Fruit fly (Drosophila melanogaster) whole organism, wandering third instar larva: ENCODE data around the gene hoe1.

Experiments
- Abd-B ChIP-seq: fragments of >200 bp; optimal IDR thresholded peaks from 2 replicates; lab custom pipeline; 2017; ENCODE audit warnings: missing biosample characterization, missing genetic modification characterization
- CG32264 ChIP-seq: fragments of 200-800 bp; sonication (Bioruptor generic); optimal IDR thresholded peaks from 2 replicates; lab custom pipeline; 2016; ENCODE audit warnings: missing biosample characterization, missing genetic modification characterization
- CG9705 ChIP-seq: fragments of 200-800 bp; sonication (Bioruptor generic); optimal IDR thresholded peaks from 2 replicates; lab custom pipeline; 2018; ENCODE audit warnings: missing biosample characterization, mild to moderate bottlenecking, missing genetic modification characterization
- CrebA ChIP-seq: fragments of 200-800 bp; sonication (Bioruptor generic); optimal IDR thresholded peaks from 2 replicates; lab custom pipeline; 2016; ENCODE audit warnings: missing biosample characterization, mild to moderate bottlenecking, missing genetic modification characterization, borderline replicate concordance
- Dfd ChIP-seq: fragments of >200 bp; optimal IDR thresholded peaks from 2 replicates; lab custom pipeline; 2017; ENCODE audit warnings: missing biosample characterization, missing genetic modification characterization
- Dif ChIP-seq: fragments of 200-275, 200-300 bp; sonication (Bioruptor generic); optimal IDR thresholded peaks from 2 replicates; lab custom pipeline; 2018; ENCODE audit warnings: missing biosample characterization, missing genetic modification characterization; ENCODE audit not compliant: partially characterized antibody
- GATAd ChIP-seq: sonication (Bioruptor generic); optimal IDR thresholded peaks from 2 replicates; lab custom pipeline; 2016; ENCODE audit warnings: missing biosample characterization, missing genetic modification characterization
- HLH106 ChIP-seq: fragments of 200-800 bp; optimal IDR thresholded peaks from 3 replicates; lab custom pipeline; 2019; ENCODE audit warnings: missing biosample characterization, mild to moderate bottlenecking, missing genetic modification characterization, moderate library complexity
- Hnf4 ChIP-seq: fragments of 200-800 bp; sonication (Bioruptor generic); optimal IDR thresholded peaks from 2 replicates; lab custom pipeline; 2016; ENCODE audit warnings: missing biosample characterization, mild to moderate bottlenecking, missing genetic modification characterization
- Hr78 ChIP-seq: fragments of >200 bp; optimal IDR thresholded peaks from 2 replicates; lab custom pipeline; 2017; ENCODE audit warnings: missing biosample characterization, missing genetic modification characterization
- Hr83 ChIP-seq: fragments of 200-300 bp; sonication (Bioruptor generic); optimal IDR thresholded peaks from 2 replicates; lab custom pipeline; 2016; ENCODE audit warnings: missing biosample characterization, mild to moderate bottlenecking, missing genetic modification characterization, moderate library complexity; ENCODE audit not compliant: poor library complexity, severe bottlenecking
- Jra ChIP-seq: sonication (Bioruptor generic); optimal IDR thresholded peaks from 2 replicates; lab custom pipeline; 2016; ENCODE audit warnings: missing biosample characterization, missing genetic modification characterization
- Mio ChIP-seq: sonication (Bioruptor generic); optimal IDR thresholded peaks from 2 replicates; lab custom pipeline; 2016; ENCODE audit warnings: missing biosample characterization, missing genetic modification characterization
- Myc ChIP-seq: fragments of >200 bp; optimal IDR thresholded peaks from 2 replicates; lab custom pipeline; 2017
- N ChIP-seq: fragments of >200 bp; optimal IDR thresholded peaks from 2 replicates; lab custom pipeline; 2018; ENCODE audit warnings: missing biosample characterization, missing external identifiers, missing genetic modification characterization
- OdsH ChIP-seq: fragments of 200-800 bp; sonication (Bioruptor generic); optimal IDR thresholded peaks from 2 replicates; lab custom pipeline; 2016; ENCODE audit warnings: missing biosample characterization, mild to moderate bottlenecking, missing genetic modification characterization
- Rel ChIP-seq, 2 experiments: fragments of 200-800 bp; sonication (Bioruptor generic) in 1 of 2; optimal IDR thresholded peaks; 2 replicates in 1 of 2; 3 replicates in 1 of 2; lab custom pipeline; 2016 to 2019; ENCODE audit warnings: mild to moderate bottlenecking in 2 of 2, missing biosample characterization in 2 of 2, missing genetic modification characterization in 2 of 2, moderate library complexity in 1 of 2
- Sp1 ChIP-seq: fragments of 200-800 bp; sonication (Bioruptor generic); optimal IDR thresholded peaks from 3 replicates; lab custom pipeline; 2019; ENCODE audit warnings: missing biosample characterization, mild to moderate bottlenecking, missing genetic modification characterization, moderate library complexity
- Vsx2 ChIP-seq: fragments of 200-300, 225-300 bp; sonication (Bioruptor generic); optimal IDR thresholded peaks from 2 replicates; lab custom pipeline; 2018; ENCODE audit warnings: missing biosample characterization, missing genetic modification characterization; ENCODE audit not compliant: partially characterized antibody
- br ChIP-seq: fragments of 200-800 bp; sonication (Bioruptor generic); optimal IDR thresholded peaks from 2 replicates; lab custom pipeline; 2016; ENCODE audit warnings: missing biosample characterization, missing genetic modification characterization
- brk ChIP-seq: fragments of 200-800 bp; sonication (Bioruptor generic); optimal IDR thresholded peaks from 2 replicates; lab custom pipeline; 2016; ENCODE audit warnings: missing biosample characterization, mild to moderate bottlenecking, missing genetic modification characterization
- dl ChIP-seq, 2 experiments: fragments of 175-275, 200-275 bp in 1 of 2; fragments of 200-275 bp in 1 of 2; sonication (Bioruptor generic); optimal IDR thresholded peaks; lab custom pipeline; 2018; ENCODE audit warnings: mild to moderate bottlenecking in 2 of 2, missing biosample characterization in 2 of 2, missing genetic modification characterization in 2 of 2, moderate library complexity in 2 of 2; ENCODE audit not compliant: partially characterized antibody in 2 of 2, insufficient read depth in 1 of 2
- dmrt93B ChIP-seq: fragments of 200-800 bp; sonication (Bioruptor generic); optimal IDR thresholded peaks from 2 replicates; lab custom pipeline; 2018; ENCODE audit warnings: missing biosample characterization, mild to moderate bottlenecking, missing genetic modification characterization
- dsf ChIP-seq: sonication (Bioruptor generic); optimal IDR thresholded peaks from 2 replicates; lab custom pipeline; 2016; ENCODE audit warnings: missing biosample characterization, missing genetic modification characterization, borderline replicate concordance
- ey ChIP-seq: fragments of 200-800 bp; sonication (Bioruptor generic); optimal IDR thresholded peaks from 2 replicates; lab custom pipeline; 2016; ENCODE audit warnings: missing biosample characterization, missing genetic modification characterization
- foxo ChIP-seq, 2 experiments: fragments of 200-800 bp; sonication (Bioruptor generic); optimal IDR thresholded peaks; 2 replicates in 1 of 2; 3 replicates in 1 of 2; lab custom pipeline; 2016 to 2017; ENCODE audit warnings: missing biosample characterization in 2 of 2, missing genetic modification characterization in 2 of 2
- fru ChIP-seq: fragments of 200-800 bp; sonication (Bioruptor generic); optimal IDR thresholded peaks from 3 replicates; lab custom pipeline; 2016; ENCODE audit warnings: missing biosample characterization, mild to moderate bottlenecking, missing genetic modification characterization
- h ChIP-seq: fragments of 200-800 bp; sonication (Bioruptor generic); optimal IDR thresholded peaks from 3 replicates; lab custom pipeline; 2016; ENCODE audit warnings: missing biosample characterization, mild to moderate bottlenecking, missing genetic modification characterization
- jim ChIP-seq: fragments of 175-275, 200-325 bp; sonication (Bioruptor generic); optimal IDR thresholded peaks from 2 replicates; lab custom pipeline; 2016; ENCODE audit warnings: missing biosample characterization, mild to moderate bottlenecking, missing genetic modification characterization
- lola ChIP-seq: fragments of >200 bp; optimal IDR thresholded peaks from 2 replicates; lab custom pipeline; 2017; ENCODE audit warnings: missing biosample characterization, missing genetic modification characterization
- pan ChIP-seq: fragments of >200 bp; optimal IDR thresholded peaks from 2 replicates; lab custom pipeline; 2017
- psq ChIP-seq: fragments of 200-800 bp; sonication (Bioruptor generic); optimal IDR thresholded peaks from 3 replicates; lab custom pipeline; 2017; ENCODE audit warnings: missing biosample characterization, mild to moderate bottlenecking, missing genetic modification characterization, moderate library complexity
- rgr ChIP-seq: fragments of 200-800 bp; sonication (Bioruptor generic); optimal IDR thresholded peaks from 3 replicates; lab custom pipeline; 2016; ENCODE audit warnings: missing biosample characterization, mild to moderate bottlenecking, missing genetic modification characterization
- sage ChIP-seq: fragments of 200-800 bp; sonication (Bioruptor generic); optimal IDR thresholded peaks from 2 replicates; lab custom pipeline; 2016; ENCODE audit warnings: missing biosample characterization, mild to moderate bottlenecking, missing genetic modification characterization
- sv ChIP-seq: fragments of 200-800 bp; sonication (Bioruptor generic); optimal IDR thresholded peaks from 3 replicates; lab custom pipeline; 2016; ENCODE audit warnings: missing biosample characterization, missing genetic modification characterization
- tai ChIP-seq: sonication (Bioruptor generic); optimal IDR thresholded peaks from 2 replicates; lab custom pipeline; 2016; ENCODE audit warnings: missing biosample characterization, missing genetic modification characterization
- usp ChIP-seq: fragments of >200 bp; optimal IDR thresholded peaks from 2 replicates; lab custom pipeline; 2017; ENCODE audit warnings: missing biosample characterization, missing genetic modification characterization
- woc ChIP-seq: sonication (Bioruptor generic); optimal IDR thresholded peaks from 2 replicates; lab custom pipeline; 2016; ENCODE audit warnings: missing biosample characterization, mild to moderate bottlenecking, missing genetic modification characterization

The hoe1 gene

DNA sequence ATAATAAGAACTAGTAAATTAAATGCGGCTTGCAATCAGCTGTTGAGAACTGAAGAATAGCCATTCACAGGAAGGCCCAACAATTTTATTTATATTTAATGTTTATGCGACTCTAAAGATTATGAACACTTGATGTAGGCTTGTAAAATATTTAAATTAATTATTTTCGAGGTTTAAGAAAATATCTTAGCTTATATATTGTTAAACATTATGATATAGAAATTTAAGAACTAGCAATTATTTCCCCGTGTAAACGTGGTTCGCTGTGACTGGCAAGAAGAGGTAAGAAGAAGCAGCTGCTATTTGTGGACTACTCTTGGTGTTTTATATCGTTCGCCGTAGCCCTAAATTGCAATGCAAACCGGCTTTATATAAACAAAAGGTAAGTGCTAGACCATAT is 13.1 kb upstream of the hoe1 start, which contains the start of the genes mRpL24 and betaggt-I (continued):
- no peak for TF ChIP-seq Vsx2 (GFP tag; lab: Kevin White, UChicago)
- TF ChIP-seq HLH106 (tag; lab: Kevin White, UChicago): peak; percentile 99
- no peak for TF ChIP-seq pan (lab: Kevin White, UChicago)
- peak; percentile 49 for TF ChIP-seq Mio (GFP tag; lab: Kevin White, UChicago)
- TF ChIP-seq sage (GFP tag; lab: Kevin White, UChicago): peak; percentile 90
- peak; percentile 39 for TF ChIP-seq Myc (lab: Kevin White, UChicago)
- peak; percentile 97 for TF ChIP-seq OdsH (GFP tag; lab: Kevin White, UChicago)
- TF ChIP-seq CG32264: peak; percentile 70

DNA sequence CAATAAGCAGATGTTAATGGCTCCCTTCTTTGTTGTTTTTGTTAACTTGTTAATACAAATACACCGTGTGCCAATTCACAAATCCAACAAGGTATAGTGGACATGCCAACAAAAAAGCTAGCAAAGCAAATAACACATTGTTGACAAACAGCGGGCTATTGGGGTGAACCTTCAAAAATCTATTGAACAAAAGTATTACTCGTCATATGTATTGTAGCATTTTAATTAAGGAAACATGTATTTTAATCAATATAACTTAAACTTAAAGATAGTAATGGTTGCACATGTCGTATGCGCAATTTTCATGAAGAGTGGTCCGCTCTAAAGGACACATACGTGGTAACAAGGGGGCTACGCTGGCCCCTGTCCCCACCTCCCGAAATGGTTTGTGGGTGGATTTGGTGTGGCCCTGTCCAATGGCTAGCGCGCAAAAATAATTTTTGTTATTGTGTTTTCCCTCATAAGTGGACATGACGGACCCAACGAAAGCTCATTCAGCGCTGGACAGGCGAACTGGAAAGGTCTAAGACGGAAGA is 10.1 kb upstream of the hoe1 start, which contains the start of gene synr:
synr (plus strand) TSS at position 486 of the 536 bp plus-strand sequence.
- no peak for TF ChIP-seq Mio (GFP tag; lab: Kevin White, UChicago)
- no peak for TF ChIP-seq Myc (lab: Kevin White, UChicago)
- TF ChIP-seq Abd-B (GFP tag; lab: Kevin White, UChicago): no peak
- no peak for TF ChIP-seq fru (GFP tag; lab: Kevin White, UChicago)
- no peak for TF ChIP-seq woc (GFP tag; lab: Kevin White, UChicago)
- no peak for TF ChIP-seq brk (GFP tag; lab: Kevin White, UChicago)
- TF ChIP-seq Vsx2 (GFP tag; lab: Kevin White, UChicago): no peak
- TF ChIP-seq dmrt93B: no peak

DNA sequence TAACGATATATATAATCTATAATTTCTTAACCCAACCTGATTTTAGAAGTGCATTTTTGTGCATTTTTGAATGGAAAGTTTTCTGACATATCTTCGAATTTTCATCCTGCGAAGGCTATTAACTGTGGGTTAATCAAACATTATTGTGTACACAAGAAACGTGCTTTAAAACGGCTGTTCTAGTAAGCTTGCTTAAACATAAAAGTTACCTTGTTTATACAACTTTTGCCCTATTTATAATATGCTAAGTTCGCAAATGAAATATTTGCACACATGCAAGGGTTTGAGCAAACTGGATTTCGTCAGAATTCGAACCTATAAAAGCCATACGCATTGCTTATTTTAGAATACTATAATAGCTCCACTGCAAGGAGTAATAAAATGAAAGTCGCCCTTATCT is 4.9 kb upstream of the hoe1 start, which contains the start of gene Sgs1:
Sgs1 (plus strand) TSS at position 350 of the 400 bp plus-strand sequence.
- TF ChIP-seq dmrt93B (no peak), Vsx2 (GFP tag; lab: Kevin White, UChicago) (no peak), OdsH (GFP tag; lab: Kevin White, UChicago) (peak; percentile 48), rgr (GFP tag; lab: Kevin White, UChicago) (peak; percentile 65), Hnf4 (GFP tag; lab: Kevin White, UChicago) (peak; percentile 28), N (no peak), CG9705 (GFP tag; lab: Kevin White, UChicago) (no peak), foxo (GFP tag; optimal IDR thresholded peaks at IDR 0.05; lab: Kevin White, UChicago) (peak in 1 of 2 experiments; percentile 8), h (GFP tag; lab: Kevin White, UChicago) (peak; percentile 80), Dif (GFP tag; lab: Kevin White, UChicago) (no peak), Myc (lab: Kevin White, UChicago) (no peak), Dfd (GFP tag; lab: Kevin White, UChicago) (no peak), jim (GFP tag; lab: Kevin White, UChicago) (peak; percentile 5), Jra (GFP tag; lab: Kevin White, UChicago) (no peak), Mio (GFP tag; lab: Kevin White, UChicago) (no peak), Hr83 (GFP tag; lab: Kevin White, UChicago) (peak; percentile 95), brk (GFP tag; lab: Kevin White, UChicago) (peak; percentile 70), psq (GFP tag; lab: Kevin White, UChicago) (peak; percentile 15), pan (lab: Kevin White, UChicago) (no peak), Hr78 (GFP tag; lab: Kevin White, UChicago) (no peak), fru (GFP tag; lab: Kevin White, UChicago) (peak; percentile 57), usp (no peak), woc (GFP tag; lab: Kevin White, UChicago) (no peak), dsf (GFP tag; lab: Kevin White, UChicago) (no peak), GATAd (GFP tag; lab: Kevin White, UChicago) (no peak), dl (GFP tag; optimal IDR thresholded peaks at IDR 0.05; lab: Kevin White, UChicago; ENCODE audit: insufficient read depth in 1 of 2, partially characterized antibody in 2 of 2) (no peak), Sp1 (peak; percentile 22), br (GFP tag; lab: Kevin White, UChicago) (no peak), CrebA (GFP tag; lab: Kevin White, UChicago) (peak; percentile 2), Rel (GFP tag; optimal IDR thresholded peaks at IDR 0.05; lab: Kevin White, UChicago) (no peak), Rel (tag; optimal IDR thresholded peaks at IDR 0.05; lab: Kevin White, UChicago) (no peak), lola (GFP tag; lab: Kevin White, UChicago) (no peak), sv (no peak), CG32264 (no peak), Abd-B (GFP tag; lab: Kevin White, UChicago) (no peak), HLH106 (tag; lab: Kevin White, UChicago) (no peak), tai (GFP tag; lab: Kevin White, UChicago) (no peak), ey (GFP tag; lab: Kevin White, UChicago) (no peak), sage (GFP tag; lab: Kevin White, UChicago) (no peak)
